Worm (Caenorhabditis elegans): Measurements from ENCODE around the gene lgc-42.

Gene lgc-42

ce11 chrIII:2032327-2033093 is 34.8 kb downstream of the lgc-42 start (continued):
- peak in 1 of 2 experiments; percentile 41 for TF ChIP-seq rec-8 (tag; optimal IDR thresholded peaks at IDR 0.05)
- TF ChIP-seq madf-10 (tag; optimal IDR thresholded peaks at IDR 0.05), result peak; percentile 13
- TF ChIP-seq die-1 (tag; optimal IDR thresholded peaks at IDR 0.05), result peak; percentile 68
- TF ChIP-seq K12H6.12 (tag; optimal IDR thresholded peaks at IDR 0.05), result no peak
- peak; percentile 75 for TF ChIP-seq F23B12.7 (tag; optimal IDR thresholded peaks at IDR 0.05; ENCODE audit: insufficient read depth)
- peak; percentile 25 for TF ChIP-seq ztf-18 (tag; optimal IDR thresholded peaks at IDR 0.05)
- TF ChIP-seq mxl-1 (tag; optimal IDR thresholded peaks at IDR 0.05), result peak; percentile 53
- peak; percentile 39; the same call in 1 of the 2 replicates for TF ChIP-seq Y53G8AR.9 (GFP tag; conservative IDR thresholded peaks at IDR 0.05)
- TF ChIP-seq B0019.2 (GFP tag; conservative IDR thresholded peaks at IDR 0.05), result peak; percentile 48; the same call in 1 of the 2 replicates
- TF ChIP-seq nhr-120 (GFP tag; IDR thresholded peaks at IDR 0.05), result no peak
- TF ChIP-seq hlh-26 (GFP tag; conservative IDR thresholded peaks at IDR 0.05), result no peak
- peak; percentile 28 for TF ChIP-seq ceh-27 (GFP tag; optimal IDR thresholded peaks at IDR 0.05)
- TF ChIP-seq F55B11.4 (tag; optimal IDR thresholded peaks at IDR 0.05; ENCODE audit: borderline replicate concordance, insufficient read depth), result no peak
- TF ChIP-seq madf-6 (GFP tag; IDR thresholded peaks at IDR 0.05), result peak; percentile 70
- TF ChIP-seq nfyb-1 (GFP tag; IDR thresholded peaks at IDR 0.05), result peak; percentile 39; the same call in 1 of the 2 replicates
- peak; percentile 39 for TF ChIP-seq C17E4.6 (GFP tag; IDR thresholded peaks at IDR 0.05)
- TF ChIP-seq lin-54 (GFP tag; optimal IDR thresholded peaks at IDR 0.05), result peak; percentile 57
- no peak for TF ChIP-seq egrh-3 (GFP tag; IDR thresholded peaks at IDR 0.05)
- TF ChIP-seq snpc-4 (GFP tag; optimal IDR thresholded peaks at IDR 0.05), result no peak
- TF ChIP-seq snpc-4 (tag; optimal IDR thresholded peaks at IDR 0.05), result peak in 2 of 4 experiments; percentile 15 to 16
- no peak for TF ChIP-seq sptf-2 (GFP tag; optimal IDR thresholded peaks at IDR 0.05)
- TF ChIP-seq ztf-22 (GFP tag; optimal IDR thresholded peaks at IDR 0.05), result peak; percentile 11
- TF ChIP-seq snpc-3.4 (tag; optimal IDR thresholded peaks at IDR 0.05), result peak; percentile 68
- TF ChIP-seq nhr-80 (tag; optimal IDR thresholded peaks at IDR 0.05), result no peak
- no peak for TF ChIP-seq F39B2.1 (GFP tag; IDR thresholded peaks at IDR 0.05)
- peak; percentile 81 for TF ChIP-seq D2030.7 (GFP tag; IDR thresholded peaks at IDR 0.05)
- 0 out of 2 replicates have a peak, but pooled peaks have one; percentile 7 for TF ChIP-seq madf-8 (GFP tag; conservative IDR thresholded peaks at IDR 0.05)
- peak; percentile 97 for TF ChIP-seq mcd-1 (GFP tag; IDR thresholded peaks at IDR 0.05)
- TF ChIP-seq B0261.1 (tag; optimal IDR thresholded peaks at IDR 0.05), result peak; percentile 82
- peak; percentile 9; the same call in 1 of the 2 replicates for TF ChIP-seq B0336.3 (GFP tag; IDR thresholded peaks at IDR 0.05)
- TF ChIP-seq Y56A3A.18 (GFP tag; IDR thresholded peaks at IDR 0.05), result peak; percentile 71
- peak; percentile 72; the same call in 1 of the 2 replicates for TF ChIP-seq hmg-20 (GFP tag; IDR thresholded peaks at IDR 0.05)
- peak; percentile 52; the same call in 1 of the 2 replicates for TF ChIP-seq dox-1 (GFP tag; IDR thresholded peaks at IDR 0.05)

ce11 chrIII:2047907-2048306 is 50.2 kb downstream of the lgc-42 start, which contains the start of gene dpy-1:
dpy-1 (minus strand) TSS chrIII:2048007.
- no peak for TF ChIP-seq akir-1 (GFP tag; optimal IDR thresholded peaks at IDR 0.05)
- TF ChIP-seq mel-28 (tag; optimal IDR thresholded peaks at IDR 0.05; ENCODE audit: borderline replicate concordance), result no peak
- TF ChIP-seq Y67H2A.10 (GFP tag; conservative IDR thresholded peaks at IDR 0.05), result no peak
- TF ChIP-seq cebp-2 (GFP tag; IDR thresholded peaks at IDR 0.05), result no peak
- TF ChIP-seq ztf-18 (tag; optimal IDR thresholded peaks at IDR 0.05), result no peak
- TF ChIP-seq F22D6.2 (tag; optimal IDR thresholded peaks at IDR 0.05), result no peak
- no peak for TF ChIP-seq hlh-12 (tag; optimal IDR thresholded peaks at IDR 0.05)
- TF ChIP-seq nhr-120 (GFP tag; IDR thresholded peaks at IDR 0.05), result no peak
- TF ChIP-seq dox-1 (GFP tag; IDR thresholded peaks at IDR 0.05), result no peak
- no peak for TF ChIP-seq ztf-3 (GFP tag; optimal IDR thresholded peaks at IDR 0.05)
